Worm (Caenorhabditis elegans): Measurements from ENCODE around the gene F44A2.7.

Gene F44A2.7

DNA sequence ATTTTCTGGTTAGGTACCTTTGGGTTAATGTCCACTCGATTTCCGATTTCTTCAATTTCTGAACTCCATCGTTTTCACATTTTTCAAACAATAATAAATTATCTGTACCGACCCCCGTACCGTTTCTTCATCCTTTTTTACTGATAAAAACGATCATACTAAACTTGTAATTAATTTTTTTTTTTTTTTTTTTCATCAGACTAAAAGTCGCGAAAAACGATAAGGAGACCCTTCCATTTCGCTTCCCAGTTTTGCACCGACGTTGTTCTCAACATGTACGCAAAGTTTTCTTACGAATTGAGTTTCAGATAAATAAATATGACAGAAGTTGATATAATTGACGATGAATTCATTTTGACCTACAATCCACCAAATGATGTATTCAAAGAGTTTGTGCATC is at the start of gene F44A2.7:
F44A2.7 (plus strand) TSS at position 301 of the 400 bp plus-strand sequence.
- TF ChIP-seq snpc-4 (tag; optimal IDR thresholded peaks at IDR 0.05): no peak
- no peak for TF ChIP-seq elt-3 (tag; optimal IDR thresholded peaks at IDR 0.05)
- no peak for TF ChIP-seq unc-62 (GFP tag; optimal IDR thresholded peaks at IDR 0.05)
- no peak for TF ChIP-seq lin-32 (GFP tag; optimal IDR thresholded peaks at IDR 0.05)
- no peak for TF ChIP-seq M03D4.4 (tag; optimal IDR thresholded peaks at IDR 0.05)
- TF ChIP-seq mls-2 (tag; optimal IDR thresholded peaks at IDR 0.05): no peak
- TF ChIP-seq ceh-83 (GFP tag; optimal IDR thresholded peaks at IDR 0.05): no peak
- no peak for TF ChIP-seq blmp-1 (tag; optimal IDR thresholded peaks at IDR 0.05)

ce11 chrV:9271835-9272234 is 49.5 kb upstream of the F44A2.7 start:
- TF ChIP-seq blmp-1 (tag; optimal IDR thresholded peaks at IDR 0.05) (no peak), nhr-28 (tag; optimal IDR thresholded peaks at IDR 0.05) (no peak), ceh-43 (GFP tag; optimal IDR thresholded peaks at IDR 0.05) (no peak), lsy-2 (tag; optimal IDR thresholded peaks at IDR 0.05) (no peak), ztf-11 (tag; optimal IDR thresholded peaks at IDR 0.05) (no peak), lin-32 (GFP tag; optimal IDR thresholded peaks at IDR 0.05) (no peak), tbx-8 (GFP tag; optimal IDR thresholded peaks at IDR 0.05) (no peak), unc-120 (tag; optimal IDR thresholded peaks at IDR 0.05; ENCODE audit: poor library complexity, severe bottlenecking) (no peak), cnd-1 (tag; optimal IDR thresholded peaks at IDR 0.05) (no peak), elt-1 (tag; optimal IDR thresholded peaks at IDR 0.05; ENCODE audit: borderline replicate concordance, insufficient read depth) (no peak)

- TF ChIP-seq ztf-11 (tag; optimal IDR thresholded peaks at IDR 0.05) (no peak), mab-5 (tag; optimal IDR thresholded peaks at IDR 0.05) (no peak), unc-39 (tag; optimal IDR thresholded peaks at IDR 0.05) (no peak), snpc-4 (tag; optimal IDR thresholded peaks at IDR 0.05) (no peak), zip-8 (tag; optimal IDR thresholded peaks at IDR 0.05) (no peak), elt-3 (tag; optimal IDR thresholded peaks at IDR 0.05) (no peak), ceh-39 (tag; optimal IDR thresholded peaks at IDR 0.05) (no peak), mls-2 (tag; optimal IDR thresholded peaks at IDR 0.05) (no peak), sem-2 (GFP tag; optimal IDR thresholded peaks at IDR 0.05) (no peak), unc-120 (tag; optimal IDR thresholded peaks at IDR 0.05; ENCODE audit: poor library complexity, severe bottlenecking) (no peak), drap-1 (GFP tag; optimal IDR thresholded peaks at IDR 0.05) (no peak), ces-1 (GFP tag; optimal IDR thresholded peaks at IDR 0.05) (no peak), pha-4 (tag; optimal IDR thresholded peaks at IDR 0.05) (no peak), blmp-1 (tag; optimal IDR thresholded peaks at IDR 0.05) (no peak), nhr-76 (tag; optimal IDR thresholded peaks at IDR 0.05) (no peak)
Measured at ce11 chrV:9272624-9273023, 48.7 kb upstream of the F44A2.7 start.

DNA sequence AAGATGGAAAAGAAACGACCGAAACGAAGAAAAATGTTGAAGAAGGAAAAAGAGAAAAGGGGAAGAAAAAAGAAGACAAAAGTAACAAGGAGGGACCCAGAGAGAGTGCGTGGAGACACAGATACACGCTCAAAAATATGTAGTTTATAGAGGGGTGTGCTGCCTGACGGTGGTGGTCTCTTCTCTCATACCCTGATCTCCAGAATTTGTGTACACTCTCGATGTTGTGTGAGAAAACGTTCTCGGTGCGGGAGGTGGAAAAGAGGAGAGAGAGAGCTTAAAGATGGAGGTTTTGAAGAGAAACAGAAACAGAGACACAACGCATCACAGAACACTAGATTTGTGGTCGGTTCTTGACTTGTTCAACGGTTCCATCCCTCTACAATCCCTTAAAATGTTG is 47.7 kb upstream of the F44A2.7 start:
- TF ChIP-seq sptf-1 (tag; optimal IDR thresholded peaks at IDR 0.05): peak; percentile 65
- TF ChIP-seq lin-13 (tag; optimal IDR thresholded peaks at IDR 0.05): no peak
- TF ChIP-seq drap-1 (GFP tag; optimal IDR thresholded peaks at IDR 0.05): no peak
- no peak for TF ChIP-seq elt-1 (tag; optimal IDR thresholded peaks at IDR 0.05; ENCODE audit: borderline replicate concordance, insufficient read depth)
- TF ChIP-seq cnd-1 (tag; optimal IDR thresholded peaks at IDR 0.05): no peak
- TF ChIP-seq nhr-2 (tag; optimal IDR thresholded peaks at IDR 0.05): no peak
- no peak for TF ChIP-seq lin-32 (GFP tag; optimal IDR thresholded peaks at IDR 0.05)
- TF ChIP-seq snpc-4 (tag; optimal IDR thresholded peaks at IDR 0.05): no peak
- peak; percentile 72 for TF ChIP-seq mls-2 (tag; optimal IDR thresholded peaks at IDR 0.05)
- peak; percentile 42 for TF ChIP-seq unc-62 (GFP tag; optimal IDR thresholded peaks at IDR 0.05)
- TF ChIP-seq ztf-11 (tag; optimal IDR thresholded peaks at IDR 0.05): no peak
- no peak for TF ChIP-seq nhr-28 (tag; optimal IDR thresholded peaks at IDR 0.05)
- no peak for TF ChIP-seq tbx-8 (GFP tag; optimal IDR thresholded peaks at IDR 0.05)
- no peak for TF ChIP-seq unc-39 (tag; optimal IDR thresholded peaks at IDR 0.05)
- no peak for TF ChIP-seq flh-1 (GFP tag; optimal IDR thresholded peaks at IDR 0.05)
- peak; percentile 10 for TF ChIP-seq pha-4 (tag; optimal IDR thresholded peaks at IDR 0.05)
- no peak for TF ChIP-seq nhr-12 (tag; optimal IDR thresholded peaks at IDR 0.05)
- TF ChIP-seq elt-3 (tag; optimal IDR thresholded peaks at IDR 0.05): no peak
- TF ChIP-seq ceh-39 (tag; optimal IDR thresholded peaks at IDR 0.05): no peak
- no peak for TF ChIP-seq nhr-76 (tag; optimal IDR thresholded peaks at IDR 0.05)
- no peak for TF ChIP-seq blmp-1 (tag; optimal IDR thresholded peaks at IDR 0.05)
- peak; percentile 47 for TF ChIP-seq ces-1 (GFP tag; optimal IDR thresholded peaks at IDR 0.05)
- no peak for TF ChIP-seq sem-2 (GFP tag; optimal IDR thresholded peaks at IDR 0.05)
- peak; percentile 49 for TF ChIP-seq unc-120 (tag; optimal IDR thresholded peaks at IDR 0.05; ENCODE audit: poor library complexity, severe bottlenecking)
- TF ChIP-seq bed-3 (GFP tag; optimal IDR thresholded peaks at IDR 0.05): no peak
- TF ChIP-seq ceh-83 (GFP tag; optimal IDR thresholded peaks at IDR 0.05): peak; percentile 17
- peak; percentile 40 for TF ChIP-seq M03D4.4 (tag; optimal IDR thresholded peaks at IDR 0.05)
- peak; percentile 67 for TF ChIP-seq hlh-1 (tag; optimal IDR thresholded peaks at IDR 0.05)
- no peak for TF ChIP-seq zip-8 (tag; optimal IDR thresholded peaks at IDR 0.05)
- TF ChIP-seq ceh-43 (GFP tag; optimal IDR thresholded peaks at IDR 0.05): no peak
- TF ChIP-seq nhr-237 (tag; optimal IDR thresholded peaks at IDR 0.05): peak; percentile 44
- no peak for TF ChIP-seq ham-2 (GFP tag; optimal IDR thresholded peaks at IDR 0.05)
- TF ChIP-seq mab-5 (tag; optimal IDR thresholded peaks at IDR 0.05): no peak
- peak; percentile 7 for TF ChIP-seq lsy-2 (tag; optimal IDR thresholded peaks at IDR 0.05)
- peak; percentile 52 for TF ChIP-seq mep-1 (tag; optimal IDR thresholded peaks at IDR 0.05)

Measured in whole organism, mixed stage, embryonic.